Worm (Caenorhabditis elegans) whole organism, early embryonic: Measurements from ENCODE around the gene Y7A5A.24.

ENCODE experiments used
- B0310.2 ChIP-seq: sonication (generic microtip); optimal IDR thresholded peaks from 2 replicates; lab custom pipeline; 2016; ENCODE audit warnings: mild to moderate bottlenecking, missing genetic modification characterization, missing compliant biosample characterization
- F13C5.2 ChIP-seq: sonication (generic microtip); optimal IDR thresholded peaks from 2 replicates; lab custom pipeline; 2017; ENCODE audit warnings: mild to moderate bottlenecking, missing genetic modification characterization, inconsistent platforms, missing compliant biosample characterization
- aly-1 ChIP-seq: sonication (generic microtip); optimal IDR thresholded peaks from 2 replicates; lab custom pipeline; 2016; ENCODE audit warnings: missing genetic modification characterization, missing compliant biosample characterization
- ama-1 ChIP-seq: fragments of 150-350 bp; optimal IDR thresholded peaks from 2 replicates; lab custom pipeline; 2014
- ceh-13 ChIP-seq: fragments of 200-800 bp; sonication (Bioruptor generic); optimal IDR thresholded peaks from 2 replicates; lab custom pipeline; 2018; ENCODE audit warnings: mild to moderate bottlenecking, missing genetic modification characterization, missing compliant biosample characterization
- ceh-36 ChIP-seq: sonication (generic microtip); optimal IDR thresholded peaks from 2 replicates; lab custom pipeline; 2016; ENCODE audit warnings: missing genetic modification characterization, inconsistent platforms, missing compliant biosample characterization
- ets-7 ChIP-seq: sonication (generic microtip); optimal IDR thresholded peaks from 2 replicates; lab custom pipeline; 2016; ENCODE audit warnings: missing genotype, missing genetic modification characterization, missing compliant biosample characterization
- flt-1 ChIP-seq: fragments of 200-800 bp; sonication (Bioruptor generic); IDR thresholded peaks from 2 replicates; pipeline ENCODE4 v1.3.6; 2022; ENCODE audit warnings: missing genetic modification characterization, missing compliant biosample characterization
- hmbx-1 ChIP-seq: sonication (generic microtip); optimal IDR thresholded peaks from 2 replicates; lab custom pipeline; 2016; ENCODE audit warnings: mild to moderate bottlenecking, missing genetic modification characterization, missing compliant biosample characterization
- hmg-4 ChIP-seq: fragments of 200-800 bp; sonication (Bioruptor generic); optimal IDR thresholded peaks from 2 replicates; lab custom pipeline; 2018; ENCODE audit warnings: mild to moderate bottlenecking, missing genetic modification characterization, missing compliant biosample characterization
- hnd-1 ChIP-seq: sonication (generic microtip); optimal IDR thresholded peaks from 2 replicates; lab custom pipeline; 2016; ENCODE audit warnings: missing genetic modification characterization, missing compliant biosample characterization
- pes-1 ChIP-seq: fragments of 200-800 bp; sonication (Bioruptor generic); IDR thresholded peaks from 2 replicates; pipeline ENCODE4 v1.3.6; 2022; ENCODE audit warnings: missing genetic modification reagents, missing genetic modification characterization, missing compliant biosample characterization
- scrt-1 ChIP-seq: fragments of 200-800 bp; sonication (Bioruptor generic); IDR thresholded peaks from 2 replicates; pipeline ENCODE4 v1.3.6; 2022; ENCODE audit warnings: missing genetic modification characterization, missing compliant biosample characterization
- sea-1 ChIP-seq: fragments of 200-800 bp; sonication (Bioruptor generic); conservative IDR thresholded peaks from 2 replicates; pipeline ENCODE4 v1.3.6; 2022; ENCODE audit warnings: missing genetic modification characterization, missing compliant biosample characterization
- tbx-11 ChIP-seq: fragments of 200-800 bp; sonication (Bioruptor generic); IDR thresholded peaks from 2 replicates; pipeline ENCODE4 v1.3.6; 2022; ENCODE audit warnings: missing genetic modification characterization, missing compliant biosample characterization
- tbx-37 ChIP-seq: fragments of 200-800 bp; sonication (Bioruptor generic); conservative IDR thresholded peaks from 2 replicates; pipeline ENCODE4 v1.3.6; 2022; ENCODE audit warnings: missing genetic modification reagents, missing genetic modification characterization, missing compliant biosample characterization
- tra-4 ChIP-seq: sonication (generic microtip); optimal IDR thresholded peaks from 2 replicates; lab custom pipeline; 2017; ENCODE audit warnings: missing genetic modification characterization, missing compliant biosample characterization

The Y7A5A.24 gene

DNA sequence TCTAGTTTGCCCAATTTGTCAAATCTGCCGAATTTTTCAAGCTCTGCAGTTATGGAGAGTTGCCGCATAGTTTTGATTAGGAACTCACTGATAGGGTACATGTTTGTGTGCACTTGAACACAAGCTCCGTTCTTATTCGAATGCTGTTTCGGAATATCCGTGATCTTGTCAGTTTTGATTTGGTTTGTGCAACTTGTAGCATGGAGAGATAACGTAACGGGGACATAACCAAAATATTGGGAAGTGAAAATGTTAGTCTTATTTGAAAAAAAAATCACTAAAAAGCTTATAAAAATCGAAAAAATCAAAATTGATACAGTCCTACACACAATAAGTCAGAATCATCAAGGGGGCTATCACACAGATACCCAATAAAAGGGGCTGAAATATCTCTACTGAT lies at the start of gene Y7A5A.24:
Gene Y7A5A.24, minus strand, starts transcription at position 101 of the 400 bp plus-strand sequence.
- TF ChIP-seq pes-1 (GFP tag; lab: Robert Waterston, UW) (no peak), flt-1 (GFP tag; lab: Robert Waterston, UW) (no peak), hmbx-1 (tag; lab: Kevin White, UChicago) (no peak), ama-1 (lab: Kevin White, UChicago) (no peak)

DNA sequence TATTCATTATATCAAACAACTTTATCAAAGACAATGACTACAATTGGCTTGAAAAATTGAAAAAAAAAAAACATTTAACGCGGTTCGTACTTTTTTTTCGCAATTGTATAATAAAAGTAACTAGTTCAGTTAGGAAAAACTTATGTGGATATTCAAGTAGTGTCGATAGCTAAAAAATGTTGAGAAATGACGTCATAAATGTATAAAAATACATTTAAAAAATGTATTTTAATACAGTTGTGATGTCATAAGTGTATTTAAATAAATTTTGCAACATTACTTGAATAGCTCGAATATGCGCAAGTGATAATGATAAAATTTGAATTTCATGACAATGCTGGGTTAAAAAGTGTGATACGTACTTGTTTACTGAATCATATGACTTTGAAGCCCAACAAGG lies 49.6 kb upstream of the Y7A5A.24 start:
- no peak for TF ChIP-seq hmg-4
- TF ChIP-seq tbx-11 (GFP tag; lab: Robert Waterston, UW), result no peak
- TF ChIP-seq pes-1 (GFP tag; lab: Robert Waterston, UW), result no peak
- TF ChIP-seq B0310.2 (tag; lab: Kevin White, UChicago), result no peak
- no peak for TF ChIP-seq scrt-1 (GFP tag; lab: Robert Waterston, UW)
- TF ChIP-seq ceh-13 (GFP tag; lab: Kevin White, UChicago), result no peak
- no peak for TF ChIP-seq ceh-36 (tag; lab: Kevin White, UChicago)
- no peak for TF ChIP-seq ama-1 (lab: Kevin White, UChicago)
- TF ChIP-seq tbx-37, result no peak
- TF ChIP-seq hmbx-1 (tag; lab: Kevin White, UChicago), result no peak
- TF ChIP-seq sea-1 (GFP tag; lab: Robert Waterston, UW), result no peak
- no peak for TF ChIP-seq tra-4 (tag; lab: Kevin White, UChicago)
- TF ChIP-seq F13C5.2, result no peak
- no peak for TF ChIP-seq flt-1 (GFP tag; lab: Robert Waterston, UW)

DNA sequence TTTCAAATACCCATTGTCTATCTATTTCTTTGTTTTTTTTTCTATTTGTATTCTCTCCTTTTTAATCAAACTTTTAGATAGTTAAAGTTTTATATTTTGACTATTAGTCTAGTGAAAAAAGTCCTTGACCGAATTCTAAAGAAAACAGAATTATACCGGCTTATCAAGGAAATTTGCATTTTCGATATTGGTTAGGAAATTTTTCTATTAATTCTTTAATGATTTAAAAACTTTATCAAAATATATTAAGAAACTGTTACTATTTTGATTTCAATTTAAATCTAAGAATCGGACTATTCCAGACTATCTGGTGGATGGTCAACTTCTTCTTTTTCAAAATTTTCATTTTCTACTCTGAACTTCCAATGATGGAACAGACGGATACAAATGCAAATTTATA lies 46.1 kb upstream of the Y7A5A.24 start, which contains the start of gene Y7A5A.20:
Gene Y7A5A.20, plus strand, starts transcription at position 301 of the 400 bp plus-strand sequence.
- no peak for TF ChIP-seq ceh-13 (GFP tag; lab: Kevin White, UChicago)
- no peak for TF ChIP-seq tbx-37
- no peak for TF ChIP-seq ets-7 (tag; lab: Kevin White, UChicago)
- no peak for TF ChIP-seq hmg-4
- no peak for TF ChIP-seq B0310.2 (tag; lab: Kevin White, UChicago)
- no peak for TF ChIP-seq hmbx-1 (tag; lab: Kevin White, UChicago)
- no peak for TF ChIP-seq hnd-1

DNA sequence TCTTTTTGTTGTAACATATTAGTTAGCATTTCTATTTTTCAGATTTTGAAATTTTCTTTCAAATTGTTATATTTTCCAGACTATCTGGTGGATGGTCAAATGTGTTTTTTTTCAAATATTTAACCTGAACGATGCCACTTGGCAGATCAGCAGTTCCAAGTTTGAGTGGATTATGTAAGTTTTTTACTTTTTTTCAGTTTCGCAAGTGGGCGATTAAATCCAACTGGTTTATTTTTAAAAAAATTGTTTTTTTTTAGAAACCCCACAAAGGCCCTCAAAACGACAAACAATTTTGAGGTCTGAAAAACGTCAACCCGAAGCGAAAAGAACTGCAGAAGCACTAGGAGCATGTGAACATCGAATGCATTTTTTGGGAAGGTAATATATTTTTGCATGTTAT lies 44.9 kb upstream of the Y7A5A.24 start, which contains the start of gene Y7A5A.9:
Gene Y7A5A.9, plus strand, starts transcription at position 301 of the 400 bp plus-strand sequence.
- TF ChIP-seq ets-7 (tag; lab: Kevin White, UChicago) (no peak), pes-1 (GFP tag; lab: Robert Waterston, UW) (no peak), hmbx-1 (tag; lab: Kevin White, UChicago) (no peak), sea-1 (GFP tag; lab: Robert Waterston, UW) (no peak), ceh-36 (tag; lab: Kevin White, UChicago) (no peak), B0310.2 (tag; lab: Kevin White, UChicago) (no peak), F13C5.2 (no peak), flt-1 (GFP tag; lab: Robert Waterston, UW) (no peak), hmg-4 (no peak), hnd-1 (no peak), ceh-13 (GFP tag; lab: Kevin White, UChicago) (no peak), aly-1 (tag; lab: Kevin White, UChicago) (no peak), scrt-1 (GFP tag; lab: Robert Waterston, UW) (no peak), tbx-37 (no peak), ama-1 (lab: Kevin White, UChicago) (no peak), tra-4 (tag; lab: Kevin White, UChicago) (no peak), tbx-11 (GFP tag; lab: Robert Waterston, UW) (no peak)

DNA sequence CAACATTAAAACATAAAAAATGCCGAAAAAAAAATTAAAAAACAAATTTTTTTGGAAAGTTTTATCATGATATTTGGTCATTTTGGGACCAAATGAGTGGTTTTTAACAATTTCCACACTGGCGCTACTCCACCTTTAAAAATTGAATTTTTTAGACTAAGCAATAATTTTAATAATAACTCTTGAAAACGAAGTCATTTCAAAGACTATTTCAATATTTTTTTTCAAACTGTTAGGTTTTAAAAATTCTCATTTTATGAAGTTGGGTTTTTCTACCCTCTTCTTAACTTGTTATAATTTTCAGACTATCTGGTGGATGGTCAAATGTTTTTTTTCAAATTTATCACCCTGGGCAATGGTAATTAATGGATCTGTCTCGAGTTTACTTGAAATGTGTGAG lies 40.3 kb upstream of the Y7A5A.24 start, which contains the start of gene Y7A5A.8:
Gene Y7A5A.8, plus strand, starts transcription at position 301 of the 400 bp plus-strand sequence.
- no peak for TF ChIP-seq ceh-36 (tag; lab: Kevin White, UChicago)
- no peak for TF ChIP-seq flt-1 (GFP tag; lab: Robert Waterston, UW)
- TF ChIP-seq ama-1 (lab: Kevin White, UChicago), result no peak
- no peak for TF ChIP-seq hmbx-1 (tag; lab: Kevin White, UChicago)
- no peak for TF ChIP-seq F13C5.2
- TF ChIP-seq tbx-37, result no peak
- no peak for TF ChIP-seq ets-7 (tag; lab: Kevin White, UChicago)
- TF ChIP-seq hnd-1, result no peak
- TF ChIP-seq hmg-4, result no peak
- no peak for TF ChIP-seq sea-1 (GFP tag; lab: Robert Waterston, UW)
- TF ChIP-seq aly-1 (tag; lab: Kevin White, UChicago), result no peak
- TF ChIP-seq tra-4 (tag; lab: Kevin White, UChicago), result no peak
- TF ChIP-seq ceh-13 (GFP tag; lab: Kevin White, UChicago), result no peak
- TF ChIP-seq pes-1 (GFP tag; lab: Robert Waterston, UW), result no peak

DNA sequence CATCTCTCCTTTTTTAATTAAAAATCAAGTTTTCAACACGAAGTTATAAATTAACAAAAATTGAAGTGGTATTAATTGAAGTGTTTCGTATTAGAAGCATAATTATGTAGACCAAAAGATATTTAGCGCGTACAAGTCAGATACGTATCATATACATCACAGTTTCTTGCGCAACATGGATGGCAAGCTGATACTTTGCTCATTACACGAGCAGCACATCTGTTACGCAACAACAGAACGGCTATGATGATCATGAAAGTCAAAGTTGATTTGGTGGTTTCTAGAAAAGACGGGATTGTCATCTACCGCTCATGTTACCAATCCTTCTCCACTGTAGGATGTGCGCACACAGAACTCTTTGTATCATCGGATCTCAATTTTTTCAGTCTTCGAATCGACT lies 32.6 kb upstream of the Y7A5A.24 start:
- no peak for TF ChIP-seq sea-1 (GFP tag; lab: Robert Waterston, UW)
- TF ChIP-seq flt-1 (GFP tag; lab: Robert Waterston, UW), result no peak
- no peak for TF ChIP-seq hmg-4
- no peak for TF ChIP-seq ama-1 (lab: Kevin White, UChicago)
- no peak for TF ChIP-seq tbx-37
- TF ChIP-seq pes-1 (GFP tag; lab: Robert Waterston, UW), result no peak

DNA sequence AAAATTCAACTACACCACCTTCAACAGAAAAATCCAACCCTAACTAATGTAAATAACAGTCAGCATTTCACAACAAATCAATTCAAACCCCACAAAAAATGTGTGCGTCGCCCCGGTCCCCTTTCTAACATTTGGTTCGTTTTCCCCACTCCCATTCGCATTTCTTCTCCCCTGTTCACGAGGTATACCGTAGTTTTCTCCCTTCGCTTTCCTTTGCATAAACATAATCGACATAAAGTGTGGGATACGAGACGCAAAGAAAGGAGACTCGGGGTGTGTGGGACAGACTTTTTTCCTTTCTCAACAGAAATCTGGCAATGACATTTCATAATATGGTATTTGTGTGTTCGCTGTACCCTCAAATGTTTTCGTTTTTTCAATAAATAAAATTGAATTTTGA lies 29.4 kb upstream of the Y7A5A.24 start:
- TF ChIP-seq tra-4 (tag; lab: Kevin White, UChicago), result no peak
- no peak for TF ChIP-seq tbx-37
- TF ChIP-seq ceh-36 (tag; lab: Kevin White, UChicago), result no peak
- no peak for TF ChIP-seq tbx-11 (GFP tag; lab: Robert Waterston, UW)
- TF ChIP-seq hmg-4, result no peak
- no peak for TF ChIP-seq ama-1 (lab: Kevin White, UChicago)
- TF ChIP-seq scrt-1 (GFP tag; lab: Robert Waterston, UW), result no peak
- no peak for TF ChIP-seq aly-1 (tag; lab: Kevin White, UChicago)
- TF ChIP-seq hmbx-1 (tag; lab: Kevin White, UChicago), result no peak
- TF ChIP-seq pes-1 (GFP tag; lab: Robert Waterston, UW), result no peak

DNA sequence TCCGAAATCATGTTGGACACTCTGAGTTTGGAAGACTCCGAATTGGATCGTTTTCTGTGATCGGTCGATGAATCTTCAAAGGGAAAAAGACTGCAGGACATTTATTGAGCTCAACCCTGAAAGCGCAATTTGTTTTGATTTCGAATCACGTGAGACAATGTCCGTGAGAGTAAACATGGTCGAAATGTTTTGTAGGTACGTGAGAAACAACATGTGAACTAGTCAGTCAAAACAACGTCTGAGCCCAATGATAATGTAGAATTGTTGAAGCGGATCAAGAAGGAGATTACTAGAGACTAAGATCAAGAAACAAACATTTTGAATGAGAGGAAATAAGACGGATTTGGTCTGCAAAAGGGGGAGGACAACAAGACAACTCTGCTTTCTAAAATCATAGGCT lies 22.1 kb upstream of the Y7A5A.24 start, which contains the start of gene Y7A5A.7:
Gene Y7A5A.7, minus strand, starts transcription at position 101 of the 400 bp plus-strand sequence.
- TF ChIP-seq ets-7 (tag; lab: Kevin White, UChicago) (no peak), aly-1 (tag; lab: Kevin White, UChicago) (no peak), tra-4 (tag; lab: Kevin White, UChicago) (no peak), flt-1 (GFP tag; lab: Robert Waterston, UW) (no peak), ceh-13 (GFP tag; lab: Kevin White, UChicago) (no peak)
